Fruit fly (Drosophila melanogaster): ENCODE measurements around the gene CG4617.

CG4617 gene

dm6 chrX:7105533-7105932, 1.2 kb upstream of the CG4617 start:
- no peak for TF ChIP-seq pan (optimal IDR thresholded peaks at IDR 0.05)
- no peak for TF ChIP-seq EcR (GFP tag; optimal IDR thresholded peaks at IDR 0.05)
- no peak for TF ChIP-seq Dll (optimal IDR thresholded peaks at IDR 0.05)
- no peak for TF ChIP-seq usp (GFP tag; optimal IDR thresholded peaks at IDR 0.05)
- no peak for TF ChIP-seq CG8478 (optimal IDR thresholded peaks at IDR 0.05)
- no peak for TF ChIP-seq psq (optimal IDR thresholded peaks at IDR 0.05)

- TF ChIP-seq Dll (optimal IDR thresholded peaks at IDR 0.05) (no peak), usp (GFP tag; optimal IDR thresholded peaks at IDR 0.05) (no peak), pan (optimal IDR thresholded peaks at IDR 0.05) (no peak), psq (optimal IDR thresholded peaks at IDR 0.05) (no peak), EcR (GFP tag; optimal IDR thresholded peaks at IDR 0.05) (no peak), CG8478 (optimal IDR thresholded peaks at IDR 0.05) (no peak)
Observed at dm6 chrX:7102013-7102520, 2.2 kb downstream of the CG4617 start, which contains the start of gene CG4615. CG4615 (minus strand) TSS chrX:7102300.

- TF ChIP-seq usp (GFP tag; optimal IDR thresholded peaks at IDR 0.05) (no peak), pan (optimal IDR thresholded peaks at IDR 0.05) (no peak), Dll (optimal IDR thresholded peaks at IDR 0.05) (no peak), EcR (GFP tag; optimal IDR thresholded peaks at IDR 0.05) (no peak)
Observed at dm6 chrX:7101302-7102012, 2.8 kb downstream of the CG4617 start.

dm6 chrX:7100689-7101088, 3.6 kb downstream of the CG4617 start:
- TF ChIP-seq EcR (GFP tag; optimal IDR thresholded peaks at IDR 0.05) (no peak), CG8478 (optimal IDR thresholded peaks at IDR 0.05) (no peak), usp (GFP tag; optimal IDR thresholded peaks at IDR 0.05) (no peak), psq (optimal IDR thresholded peaks at IDR 0.05) (no peak)

dm6 chrX:7097859-7098303, 6.4 kb downstream of the CG4617 start, which contains the start of gene Sxl:
Sxl (minus strand) TSS chrX:7098053.
- TF ChIP-seq Dll (optimal IDR thresholded peaks at IDR 0.05) (no peak), usp (GFP tag; optimal IDR thresholded peaks at IDR 0.05) (no peak), CG8478 (optimal IDR thresholded peaks at IDR 0.05) (no peak), psq (optimal IDR thresholded peaks at IDR 0.05) (no peak), EcR (GFP tag; optimal IDR thresholded peaks at IDR 0.05) (no peak), pan (optimal IDR thresholded peaks at IDR 0.05) (no peak)

- no peak for TF ChIP-seq usp (GFP tag; optimal IDR thresholded peaks at IDR 0.05)
- no peak for TF ChIP-seq Dll (optimal IDR thresholded peaks at IDR 0.05)
- TF ChIP-seq EcR (GFP tag; optimal IDR thresholded peaks at IDR 0.05): no peak
- TF ChIP-seq CG8478 (optimal IDR thresholded peaks at IDR 0.05): no peak
- no peak for TF ChIP-seq pan (optimal IDR thresholded peaks at IDR 0.05)
- TF ChIP-seq psq (optimal IDR thresholded peaks at IDR 0.05): no peak
Observed at dm6 chrX:7097071-7097858, 7.0 kb downstream of the CG4617 start.

- TF ChIP-seq psq (optimal IDR thresholded peaks at IDR 0.05) (no peak), Dll (optimal IDR thresholded peaks at IDR 0.05) (no peak), CG8478 (optimal IDR thresholded peaks at IDR 0.05) (no peak)
Observed at dm6 chrX:7096495-7096995, 7.7 kb downstream of the CG4617 start.

- TF ChIP-seq EcR (GFP tag; optimal IDR thresholded peaks at IDR 0.05) (peak in 1 of 2 experiments; percentile 64), pan (optimal IDR thresholded peaks at IDR 0.05) (no peak)
Observed at dm6 chrX:7095912-7096494, 8.3 kb downstream of the CG4617 start.

dm6 chrX:7095292-7095911, 8.9 kb downstream of the CG4617 start:
- TF ChIP-seq CG8478 (optimal IDR thresholded peaks at IDR 0.05) (no peak), EcR (GFP tag; optimal IDR thresholded peaks at IDR 0.05) (no peak), usp (GFP tag; optimal IDR thresholded peaks at IDR 0.05) (no peak), Dll (optimal IDR thresholded peaks at IDR 0.05) (no peak), psq (optimal IDR thresholded peaks at IDR 0.05) (no peak), pan (optimal IDR thresholded peaks at IDR 0.05) (no peak)

dm6 chrX:7094861-7095260, 9.4 kb downstream of the CG4617 start:
- TF ChIP-seq EcR (GFP tag; optimal IDR thresholded peaks at IDR 0.05) (no peak), usp (GFP tag; optimal IDR thresholded peaks at IDR 0.05) (no peak), psq (optimal IDR thresholded peaks at IDR 0.05) (no peak), CG8478 (optimal IDR thresholded peaks at IDR 0.05) (no peak), Dll (optimal IDR thresholded peaks at IDR 0.05) (no peak), pan (optimal IDR thresholded peaks at IDR 0.05) (no peak)

dm6 chrX:7094169-7094568, 10.1 kb downstream of the CG4617 start:
- no peak for TF ChIP-seq psq (optimal IDR thresholded peaks at IDR 0.05)
- no peak for TF ChIP-seq pan (optimal IDR thresholded peaks at IDR 0.05)
- TF ChIP-seq Dll (optimal IDR thresholded peaks at IDR 0.05): no peak
- TF ChIP-seq EcR (GFP tag; optimal IDR thresholded peaks at IDR 0.05): no peak
- TF ChIP-seq CG8478 (optimal IDR thresholded peaks at IDR 0.05): no peak
- no peak for TF ChIP-seq usp (GFP tag; optimal IDR thresholded peaks at IDR 0.05)

Measured in whole organism.